Fruit fly (Drosophila melanogaster) whole organism, wandering third instar larva: ENCODE results near the gene CG42591.
A peak's percentile ranks its signal among the peaks of the same experiment; 100 is the strongest.

Experiments
- Abd-B ChIP-seq: fragments of >200 bp; optimal IDR thresholded peaks from 2 replicates; lab custom pipeline; 2017; ENCODE audit warnings: missing biosample characterization, missing genetic modification characterization
- CG32264 ChIP-seq: fragments of 200-800 bp; sonication (Bioruptor generic); optimal IDR thresholded peaks from 2 replicates; lab custom pipeline; 2016; ENCODE audit warnings: missing biosample characterization, missing genetic modification characterization
- CG9705 ChIP-seq: fragments of 200-800 bp; sonication (Bioruptor generic); optimal IDR thresholded peaks from 2 replicates; lab custom pipeline; 2018; ENCODE audit warnings: missing biosample characterization, mild to moderate bottlenecking, missing genetic modification characterization
- CrebA ChIP-seq: fragments of 200-800 bp; sonication (Bioruptor generic); optimal IDR thresholded peaks from 2 replicates; lab custom pipeline; 2016; ENCODE audit warnings: missing biosample characterization, mild to moderate bottlenecking, missing genetic modification characterization, borderline replicate concordance
- Dfd ChIP-seq: fragments of >200 bp; optimal IDR thresholded peaks from 2 replicates; lab custom pipeline; 2017; ENCODE audit warnings: missing biosample characterization, missing genetic modification characterization
- Dif ChIP-seq: fragments of 200-275, 200-300 bp; sonication (Bioruptor generic); optimal IDR thresholded peaks from 2 replicates; lab custom pipeline; 2018; ENCODE audit warnings: missing biosample characterization, missing genetic modification characterization; ENCODE audit not compliant: partially characterized antibody
- HLH106 ChIP-seq: fragments of 200-800 bp; optimal IDR thresholded peaks from 3 replicates; lab custom pipeline; 2019; ENCODE audit warnings: missing biosample characterization, mild to moderate bottlenecking, missing genetic modification characterization, moderate library complexity
- Hnf4 ChIP-seq: fragments of 200-800 bp; sonication (Bioruptor generic); optimal IDR thresholded peaks from 2 replicates; lab custom pipeline; 2016; ENCODE audit warnings: missing biosample characterization, mild to moderate bottlenecking, missing genetic modification characterization
- Hr78 ChIP-seq: fragments of >200 bp; optimal IDR thresholded peaks from 2 replicates; lab custom pipeline; 2017; ENCODE audit warnings: missing biosample characterization, missing genetic modification characterization
- Hr83 ChIP-seq: fragments of 200-300 bp; sonication (Bioruptor generic); optimal IDR thresholded peaks from 2 replicates; lab custom pipeline; 2016; ENCODE audit warnings: missing biosample characterization, mild to moderate bottlenecking, missing genetic modification characterization, moderate library complexity; ENCODE audit not compliant: poor library complexity, severe bottlenecking
- Jra ChIP-seq: sonication (Bioruptor generic); optimal IDR thresholded peaks from 2 replicates; lab custom pipeline; 2016; ENCODE audit warnings: missing biosample characterization, missing genetic modification characterization
- Mio ChIP-seq: sonication (Bioruptor generic); optimal IDR thresholded peaks from 2 replicates; lab custom pipeline; 2016; ENCODE audit warnings: missing biosample characterization, missing genetic modification characterization
- Myc ChIP-seq: fragments of >200 bp; optimal IDR thresholded peaks from 2 replicates; lab custom pipeline; 2017
- N ChIP-seq: fragments of >200 bp; optimal IDR thresholded peaks from 2 replicates; lab custom pipeline; 2018; ENCODE audit warnings: missing biosample characterization, missing external identifiers, missing genetic modification characterization
- OdsH ChIP-seq: fragments of 200-800 bp; sonication (Bioruptor generic); optimal IDR thresholded peaks from 2 replicates; lab custom pipeline; 2016; ENCODE audit warnings: missing biosample characterization, mild to moderate bottlenecking, missing genetic modification characterization
- Rel ChIP-seq, 2 experiments: fragments of 200-800 bp; sonication (Bioruptor generic) in 1 of 2; optimal IDR thresholded peaks; 2 replicates in 1 of 2; 3 replicates in 1 of 2; lab custom pipeline; 2016 to 2019; ENCODE audit warnings: mild to moderate bottlenecking in 2 of 2, missing biosample characterization in 2 of 2, missing genetic modification characterization in 2 of 2, moderate library complexity in 1 of 2
- Sp1 ChIP-seq: fragments of 200-800 bp; sonication (Bioruptor generic); optimal IDR thresholded peaks from 3 replicates; lab custom pipeline; 2019; ENCODE audit warnings: missing biosample characterization, mild to moderate bottlenecking, missing genetic modification characterization, moderate library complexity
- Vsx2 ChIP-seq: fragments of 200-300, 225-300 bp; sonication (Bioruptor generic); optimal IDR thresholded peaks from 2 replicates; lab custom pipeline; 2018; ENCODE audit warnings: missing biosample characterization, missing genetic modification characterization; ENCODE audit not compliant: partially characterized antibody
- br ChIP-seq: fragments of 200-800 bp; sonication (Bioruptor generic); optimal IDR thresholded peaks from 2 replicates; lab custom pipeline; 2016; ENCODE audit warnings: missing biosample characterization, missing genetic modification characterization
- brk ChIP-seq: fragments of 200-800 bp; sonication (Bioruptor generic); optimal IDR thresholded peaks from 2 replicates; lab custom pipeline; 2016; ENCODE audit warnings: missing biosample characterization, mild to moderate bottlenecking, missing genetic modification characterization
- dl ChIP-seq, 2 experiments: fragments of 175-275, 200-275 bp in 1 of 2; fragments of 200-275 bp in 1 of 2; sonication (Bioruptor generic); optimal IDR thresholded peaks; lab custom pipeline; 2018; ENCODE audit warnings: mild to moderate bottlenecking in 2 of 2, missing biosample characterization in 2 of 2, missing genetic modification characterization in 2 of 2, moderate library complexity in 2 of 2; ENCODE audit not compliant: partially characterized antibody in 2 of 2, insufficient read depth in 1 of 2
- dmrt93B ChIP-seq: fragments of 200-800 bp; sonication (Bioruptor generic); optimal IDR thresholded peaks from 2 replicates; lab custom pipeline; 2018; ENCODE audit warnings: missing biosample characterization, mild to moderate bottlenecking, missing genetic modification characterization
- dsf ChIP-seq: sonication (Bioruptor generic); optimal IDR thresholded peaks from 2 replicates; lab custom pipeline; 2016; ENCODE audit warnings: missing biosample characterization, missing genetic modification characterization, borderline replicate concordance
- ey ChIP-seq: fragments of 200-800 bp; sonication (Bioruptor generic); optimal IDR thresholded peaks from 2 replicates; lab custom pipeline; 2016; ENCODE audit warnings: missing biosample characterization, missing genetic modification characterization
- foxo ChIP-seq, 2 experiments: fragments of 200-800 bp; sonication (Bioruptor generic); optimal IDR thresholded peaks; 2 replicates in 1 of 2; 3 replicates in 1 of 2; lab custom pipeline; 2016 to 2017; ENCODE audit warnings: missing biosample characterization in 2 of 2, missing genetic modification characterization in 2 of 2
- fru ChIP-seq: fragments of 200-800 bp; sonication (Bioruptor generic); optimal IDR thresholded peaks from 3 replicates; lab custom pipeline; 2016; ENCODE audit warnings: missing biosample characterization, mild to moderate bottlenecking, missing genetic modification characterization
- h ChIP-seq: fragments of 200-800 bp; sonication (Bioruptor generic); optimal IDR thresholded peaks from 3 replicates; lab custom pipeline; 2016; ENCODE audit warnings: missing biosample characterization, mild to moderate bottlenecking, missing genetic modification characterization
- jim ChIP-seq: fragments of 175-275, 200-325 bp; sonication (Bioruptor generic); optimal IDR thresholded peaks from 2 replicates; lab custom pipeline; 2016; ENCODE audit warnings: missing biosample characterization, mild to moderate bottlenecking, missing genetic modification characterization
- lola ChIP-seq: fragments of >200 bp; optimal IDR thresholded peaks from 2 replicates; lab custom pipeline; 2017; ENCODE audit warnings: missing biosample characterization, missing genetic modification characterization
- pan ChIP-seq: fragments of >200 bp; optimal IDR thresholded peaks from 2 replicates; lab custom pipeline; 2017
- psq ChIP-seq: fragments of 200-800 bp; sonication (Bioruptor generic); optimal IDR thresholded peaks from 3 replicates; lab custom pipeline; 2017; ENCODE audit warnings: missing biosample characterization, mild to moderate bottlenecking, missing genetic modification characterization, moderate library complexity
- rgr ChIP-seq: fragments of 200-800 bp; sonication (Bioruptor generic); optimal IDR thresholded peaks from 3 replicates; lab custom pipeline; 2016; ENCODE audit warnings: missing biosample characterization, mild to moderate bottlenecking, missing genetic modification characterization
- sage ChIP-seq: fragments of 200-800 bp; sonication (Bioruptor generic); optimal IDR thresholded peaks from 2 replicates; lab custom pipeline; 2016; ENCODE audit warnings: missing biosample characterization, mild to moderate bottlenecking, missing genetic modification characterization
- sv ChIP-seq: fragments of 200-800 bp; sonication (Bioruptor generic); optimal IDR thresholded peaks from 3 replicates; lab custom pipeline; 2016; ENCODE audit warnings: missing biosample characterization, missing genetic modification characterization
- tai ChIP-seq: sonication (Bioruptor generic); optimal IDR thresholded peaks from 2 replicates; lab custom pipeline; 2016; ENCODE audit warnings: missing biosample characterization, missing genetic modification characterization
- usp ChIP-seq: fragments of >200 bp; optimal IDR thresholded peaks from 2 replicates; lab custom pipeline; 2017; ENCODE audit warnings: missing biosample characterization, missing genetic modification characterization
- woc ChIP-seq: sonication (Bioruptor generic); optimal IDR thresholded peaks from 2 replicates; lab custom pipeline; 2016; ENCODE audit warnings: missing biosample characterization, mild to moderate bottlenecking, missing genetic modification characterization

The CG42591 gene

DNA sequence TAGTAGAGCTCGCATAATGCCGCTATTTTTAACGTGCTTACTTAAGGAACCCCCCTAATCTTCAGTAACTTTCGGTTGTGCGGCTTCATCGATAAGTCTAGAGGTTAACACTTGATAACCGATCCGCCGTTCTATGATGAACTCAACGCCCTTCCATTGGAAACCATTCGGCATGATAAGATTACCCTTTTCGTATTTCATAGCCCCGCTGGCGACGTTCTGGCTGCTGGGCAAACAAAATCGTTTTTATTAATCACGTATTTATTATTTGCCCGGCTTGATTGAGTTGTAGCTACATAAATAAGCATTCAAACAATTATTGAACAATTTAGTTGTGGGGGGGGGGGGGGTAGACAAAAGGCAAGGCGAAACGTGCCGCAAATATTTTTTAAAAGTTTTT lies 23.8 kb upstream of the CG42591 start:
- TF ChIP-seq fru (peak; percentile 11), jim (GFP tag; lab: Kevin White, UChicago) (no peak), Rel (GFP tag; optimal IDR thresholded peaks at IDR 0.05; lab: Kevin White, UChicago) (no peak), Rel (tag; optimal IDR thresholded peaks at IDR 0.05; lab: Kevin White, UChicago) (peak; percentile 92), h (no peak), N (GFP tag; lab: Kevin White, UChicago) (no peak), usp (GFP tag; lab: Kevin White, UChicago) (no peak), br (GFP tag; lab: Kevin White, UChicago) (peak; percentile 16), brk (no peak), woc (GFP tag; lab: Kevin White, UChicago) (no peak), rgr (GFP tag; lab: Kevin White, UChicago) (no peak)

DNA sequence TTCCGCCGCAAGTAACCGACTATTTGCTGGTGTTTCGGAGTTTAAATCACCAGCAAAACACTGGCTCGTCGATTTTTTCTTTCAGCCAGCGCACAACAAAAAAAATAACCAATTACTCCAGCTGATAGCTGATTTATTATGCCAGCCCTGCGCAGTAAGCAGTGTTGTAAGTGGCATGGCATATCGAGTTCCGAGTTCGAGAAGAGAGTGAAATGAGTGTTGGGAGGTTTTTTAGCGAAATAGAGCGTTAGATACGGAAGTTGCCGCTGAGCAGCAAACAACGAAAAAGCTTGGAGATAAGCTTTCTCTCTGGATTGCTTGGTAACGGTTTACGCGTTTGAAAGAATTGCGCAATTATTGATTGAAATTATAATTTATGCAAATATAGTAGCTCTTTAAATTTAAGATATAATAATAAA lies 21.9 kb upstream of the CG42591 start, which contains the start of gene CG7565:
Gene CG7565, minus strand, starts transcription at position 137 of the 419 bp plus-strand sequence.
- TF ChIP-seq brk (peak; percentile 54), fru (peak; percentile 58), Mio (no peak), Rel (GFP tag; optimal IDR thresholded peaks at IDR 0.05; lab: Kevin White, UChicago) (no peak), Rel (tag; optimal IDR thresholded peaks at IDR 0.05; lab: Kevin White, UChicago) (peak; percentile 61), br (GFP tag; lab: Kevin White, UChicago) (peak; percentile 58), HLH106 (tag; lab: Kevin White, UChicago) (peak; percentile 35), dsf (GFP tag; lab: Kevin White, UChicago) (no peak), psq (GFP tag; lab: Kevin White, UChicago) (peak; percentile 14), sage (peak; percentile 10), Hr83 (peak; percentile 23), OdsH (peak; percentile 59), woc (GFP tag; lab: Kevin White, UChicago) (peak; percentile 20), Hnf4 (GFP tag; lab: Kevin White, UChicago) (peak; percentile 76), CG32264 (GFP tag; lab: Kevin White, UChicago) (peak; percentile 11), Sp1 (GFP tag; lab: Kevin White, UChicago) (peak; percentile 40), Vsx2 (GFP tag; lab: Kevin White, UChicago) (no peak), Dif (GFP tag; lab: Kevin White, UChicago) (no peak), Jra (peak; percentile 1), Hr78 (GFP tag; lab: Kevin White, UChicago) (no peak), Abd-B (GFP tag; lab: Kevin White, UChicago) (no peak), CrebA (GFP tag; lab: Kevin White, UChicago) (no peak), foxo (GFP tag; optimal IDR thresholded peaks at IDR 0.05; lab: Kevin White, UChicago) (peak in 1 of 2 experiments; percentile 75), ey (GFP tag; lab: Kevin White, UChicago) (peak; percentile 49), lola (GFP tag; lab: Kevin White, UChicago) (no peak), tai (no peak), jim (GFP tag; lab: Kevin White, UChicago) (no peak), rgr (GFP tag; lab: Kevin White, UChicago) (peak; percentile 81), h (peak; percentile 72)

DNA sequence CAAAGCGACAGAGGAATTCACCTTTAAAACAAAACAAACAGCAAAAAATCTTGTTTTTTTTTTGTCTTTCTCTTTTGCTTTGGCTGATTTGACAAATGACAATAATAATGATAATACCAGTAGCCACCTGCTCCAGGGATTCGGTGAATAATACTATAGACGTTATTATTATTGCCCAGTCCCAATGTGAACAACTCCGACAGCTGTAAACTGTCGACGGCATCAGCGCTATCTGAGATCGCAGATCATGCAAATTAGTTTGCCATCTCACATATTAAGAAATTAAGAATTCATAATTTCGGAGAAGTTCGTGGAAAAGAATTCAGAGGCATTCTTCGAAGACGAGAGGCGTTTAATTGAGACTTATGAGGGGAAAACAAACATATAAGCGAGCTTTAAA lies 16.5 kb upstream of the CG42591 start:
- no peak for TF ChIP-seq Rel (GFP tag; optimal IDR thresholded peaks at IDR 0.05; lab: Kevin White, UChicago)
- no peak for TF ChIP-seq Rel (tag; optimal IDR thresholded peaks at IDR 0.05; lab: Kevin White, UChicago)
- TF ChIP-seq Mio, result no peak
- no peak for TF ChIP-seq fru
- TF ChIP-seq woc (GFP tag; lab: Kevin White, UChicago), result no peak
- no peak for TF ChIP-seq ey (GFP tag; lab: Kevin White, UChicago)
- TF ChIP-seq sage, result no peak

DNA sequence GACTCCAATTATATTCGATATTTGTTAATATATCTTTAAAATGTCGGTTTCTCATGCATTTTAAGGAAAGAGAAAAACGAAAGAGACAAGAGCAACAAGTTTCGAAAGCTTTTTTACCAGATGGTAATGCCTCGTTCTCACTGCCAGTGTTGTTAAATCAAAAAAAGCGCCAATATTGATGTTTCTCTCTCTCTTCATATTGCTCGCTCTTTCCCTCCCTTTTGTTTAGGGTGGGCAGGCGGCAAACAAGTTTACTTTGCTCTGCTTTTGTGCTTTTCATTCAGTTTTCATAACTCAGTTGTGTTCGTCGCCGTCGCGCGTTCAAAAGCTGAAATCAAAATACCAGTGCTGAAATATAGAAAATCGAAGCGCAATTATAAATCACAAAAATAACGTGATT lies 12.1 kb upstream of the CG42591 start:
- TF ChIP-seq CG32264 (GFP tag; lab: Kevin White, UChicago) (peak; percentile 60), N (GFP tag; lab: Kevin White, UChicago) (no peak), Sp1 (GFP tag; lab: Kevin White, UChicago) (peak; percentile 63), CG9705 (GFP tag; lab: Kevin White, UChicago) (no peak), fru (peak; percentile 49), Myc (no peak), woc (GFP tag; lab: Kevin White, UChicago) (peak; percentile 32), sv (GFP tag; lab: Kevin White, UChicago) (no peak), lola (GFP tag; lab: Kevin White, UChicago) (no peak), dmrt93B (no peak), Dfd (GFP tag; lab: Kevin White, UChicago) (no peak), ey (GFP tag; lab: Kevin White, UChicago) (peak; percentile 32), Hr83 (peak; percentile 88), Vsx2 (GFP tag; lab: Kevin White, UChicago) (peak; percentile 54), Rel (GFP tag; optimal IDR thresholded peaks at IDR 0.05; lab: Kevin White, UChicago) (peak; percentile 67), Rel (tag; optimal IDR thresholded peaks at IDR 0.05; lab: Kevin White, UChicago) (no peak), Abd-B (GFP tag; lab: Kevin White, UChicago) (no peak), h (peak; percentile 78), HLH106 (tag; lab: Kevin White, UChicago) (peak; percentile 17), Hr78 (GFP tag; lab: Kevin White, UChicago) (no peak), pan (lab: Kevin White, UChicago) (no peak), dl (GFP tag; optimal IDR thresholded peaks at IDR 0.05; lab: Kevin White, UChicago; ENCODE audit: insufficient read depth in 1 of 2, partially characterized antibody in 2 of 2) (peak; percentile 28 to 76), rgr (GFP tag; lab: Kevin White, UChicago) (peak; percentile 76), OdsH (peak; percentile 62), dsf (GFP tag; lab: Kevin White, UChicago) (peak; percentile 57), foxo (GFP tag; optimal IDR thresholded peaks at IDR 0.05; lab: Kevin White, UChicago) (peak; percentile 57 to 70), usp (GFP tag; lab: Kevin White, UChicago) (no peak), jim (GFP tag; lab: Kevin White, UChicago) (no peak), CrebA (GFP tag; lab: Kevin White, UChicago) (no peak), sage (peak; percentile 80), psq (GFP tag; lab: Kevin White, UChicago) (peak; percentile 65), br (GFP tag; lab: Kevin White, UChicago) (peak; percentile 79), brk (peak; percentile 92)
